Worm (Caenorhabditis elegans) whole organism, L4 larva: ENCODE data around the gene Y39A1A.18.

Experiments used
- D1046.2 ChIP-seq: fragments of 200-800 bp; sonication (Bioruptor generic); IDR thresholded peaks from 2 replicates; pipeline ENCODE4 v1.3.6; 2022; ENCODE audit warnings: missing genetic modification characterization, missing compliant biosample characterization
- F10B5.3 ChIP-seq: sonication (generic microtip); optimal IDR thresholded peaks from 2 replicates; lab custom pipeline; 2016; ENCODE audit warnings: mild to moderate bottlenecking, missing genetic modification characterization, missing compliant biosample characterization
- F26F4.8 ChIP-seq: fragments of 200-800 bp; sonication (Bioruptor generic); conservative IDR thresholded peaks from 2 replicates; pipeline ENCODE4 v1.3.6; 2022; ENCODE audit warnings: missing genetic modification characterization, missing compliant biosample characterization
- F49E8.2 ChIP-seq: sonication (generic microtip); optimal IDR thresholded peaks from 2 replicates; lab custom pipeline; 2016; ENCODE audit warnings: missing compliant biosample characterization, mild to moderate bottlenecking, missing genetic modification characterization, borderline replicate concordance
- R02D3.7 ChIP-seq: fragments of 150-350 bp; sonication (generic microtip); optimal IDR thresholded peaks from 3 replicates; lab custom pipeline; 2014; ENCODE audit warnings: missing biosample characterization, missing genetic modification characterization
- T26A8.4 ChIP-seq: fragments of 200-800 bp; sonication (Bioruptor generic); IDR thresholded peaks from 2 replicates; pipeline ENCODE4 v1.3.6; 2022; ENCODE audit warnings: missing genetic modification characterization, missing compliant biosample characterization
- aha-1 ChIP-seq: fragments of 150-350 bp; peaks from one replicate; lab custom pipeline; 2014; ENCODE audit warnings: missing biosample characterization, missing genetic modification characterization
- ceh-44 ChIP-seq: fragments of 200-800 bp; sonication (Bioruptor generic); IDR thresholded peaks from 2 replicates; pipeline ENCODE4 v1.3.6; 2022; ENCODE audit warnings: missing genetic modification reagents, missing genetic modification characterization, missing compliant biosample characterization
- daf-12 ChIP-seq: fragments of 150-350 bp; optimal IDR thresholded peaks from 2 replicates; lab custom pipeline; 2014; ENCODE audit warnings: missing biosample characterization, missing genetic modification reagents, missing genetic modification characterization
- daf-19 ChIP-seq: fragments of 200-800 bp; sonication (Bioruptor generic); conservative IDR thresholded peaks from 2 replicates; pipeline ENCODE4 v1.3.6; 2022; ENCODE audit warnings: missing genetic modification characterization, missing compliant biosample characterization
- dmd-6 ChIP-seq: fragments of 200-800 bp; sonication (Bioruptor generic); IDR thresholded peaks from 2 replicates; pipeline ENCODE4 v1.3.6; 2022; ENCODE audit warnings: missing genetic modification reagents, missing genetic modification characterization, missing compliant biosample characterization
- dmd-9 ChIP-seq: fragments of 200-800 bp; sonication (Bioruptor generic); IDR thresholded peaks from 2 replicates; pipeline ENCODE4 v1.3.6; 2022; ENCODE audit warnings: missing genetic modification reagents, missing genetic modification characterization, missing compliant biosample characterization
- duxl-1 ChIP-seq: sonication (generic microtip); optimal IDR thresholded peaks from 2 replicates; lab custom pipeline; 2016; ENCODE audit warnings: mild to moderate bottlenecking, missing genetic modification characterization, moderate library complexity, missing compliant biosample characterization; ENCODE audit not compliant: poor library complexity
- dve-1 ChIP-seq: sonication (generic microtip); optimal IDR thresholded peaks from 2 replicates; lab custom pipeline; 2017; ENCODE audit warnings: antibody characterized with exemption, mild to moderate bottlenecking, missing genetic modification characterization, missing compliant biosample characterization; ENCODE audit not compliant: insufficient read depth
- egl-27 ChIP-seq: sonication (generic microtip); optimal IDR thresholded peaks from 3 replicates; lab custom pipeline; 2017; ENCODE audit warnings: missing biosample characterization, missing genetic modification reagents, missing genetic modification characterization
- fkh-10 ChIP-seq: fragments of 150-350 bp; optimal IDR thresholded peaks from 2 replicates; lab custom pipeline; 2014; ENCODE audit warnings: missing biosample characterization, missing genetic modification reagents, missing genetic modification characterization
- gei-8 ChIP-seq: fragments of 200-800 bp; sonication (Bioruptor generic); optimal IDR thresholded peaks from 2 replicates; lab custom pipeline; 2018; ENCODE audit warnings: mild to moderate bottlenecking, missing genetic modification characterization, missing compliant biosample characterization
- hlh-11 ChIP-seq: fragments of 200-800 bp; sonication (Bioruptor generic); optimal IDR thresholded peaks from 2 replicates; lab custom pipeline; 2018; ENCODE audit warnings: mild to moderate bottlenecking, missing genetic modification characterization, missing compliant biosample characterization
- lin-15B ChIP-seq: fragments of 150-350 bp; sonication (generic microtip); optimal IDR thresholded peaks from 3 replicates; lab custom pipeline; 2014; ENCODE audit warnings: missing biosample characterization, missing genetic modification characterization
- lin-38 ChIP-seq: fragments of 200-800 bp; sonication (Bioruptor generic); IDR thresholded peaks from 2 replicates; pipeline ENCODE4 v1.3.6; 2022; ENCODE audit warnings: missing genetic modification reagents, missing genetic modification characterization, missing compliant biosample characterization
- lsy-2 ChIP-seq, 2 experiments: fragments of 150-350 bp in 1 of 2; sonication (generic microtip) in 1 of 2; optimal IDR thresholded peaks; 2 replicates each; lab custom pipeline; 2014 to 2017; ENCODE audit warnings: missing biosample characterization in 2 of 2, missing genetic modification characterization in 2 of 2
- mes-2 ChIP-seq: sonication (generic microtip); optimal IDR thresholded peaks from 2 replicates; lab custom pipeline; 2016; ENCODE audit warnings: missing genotype, mild to moderate bottlenecking, missing genetic modification characterization, missing compliant biosample characterization; ENCODE audit not compliant: poor library complexity, severe bottlenecking
- nhr-11 ChIP-seq: fragments of 150-350 bp; optimal IDR thresholded peaks from 2 replicates; lab custom pipeline; 2014; ENCODE audit warnings: missing biosample characterization, missing genetic modification characterization
- nhr-237 ChIP-seq: sonication (generic microtip); optimal IDR thresholded peaks from 2 replicates; lab custom pipeline; 2017; ENCODE audit warnings: missing biosample characterization, missing genetic modification characterization
- nhr-41 ChIP-seq: fragments of 200-800 bp; sonication (Bioruptor generic); IDR thresholded peaks from 2 replicates; pipeline ENCODE4 v1.3.6; 2022; ENCODE audit warnings: missing genetic modification reagents, missing genetic modification characterization, missing compliant biosample characterization
- nhr-48 ChIP-seq: sonication (generic microtip); optimal IDR thresholded peaks from 2 replicates; lab custom pipeline; 2016; ENCODE audit warnings: mild to moderate bottlenecking, missing genetic modification characterization, missing compliant biosample characterization
- skn-1 ChIP-seq: fragments of 150-350 bp; optimal IDR thresholded peaks from 2 replicates; lab custom pipeline; 2014; ENCODE audit warnings: missing biosample characterization, missing genetic modification characterization
- snpc-4 ChIP-seq: fragments of 150-350 bp; optimal IDR thresholded peaks from 2 replicates; lab custom pipeline; 2014; ENCODE audit warnings: missing biosample characterization, missing genetic modification characterization
- unc-39 ChIP-seq: sonication (generic microtip); optimal IDR thresholded peaks from 2 replicates; lab custom pipeline; 2017; ENCODE audit warnings: missing biosample characterization, missing genetic modification characterization
- unc-62 ChIP-seq, 3 experiments: fragments of 150-350 bp in 1 of 3; sonication (generic microtip); optimal IDR thresholded peaks in 2 of 3; peaks in 1 of 3; 1 replicate in 1 of 3; 2 replicates in 2 of 3; lab custom pipeline; 2014 to 2017; ENCODE audit warnings: missing biosample characterization in 3 of 3, missing genetic modification characterization in 3 of 3, missing genetic modification reagents in 3 of 3, missing genotype in 1 of 3
- zfp-2 ChIP-seq: sonication (generic microtip); optimal IDR thresholded peaks from 2 replicates; lab custom pipeline; 2016; ENCODE audit warnings: mild to moderate bottlenecking, missing genetic modification characterization, missing compliant biosample characterization
- ztf-7 ChIP-seq: fragments of 150-350 bp; optimal IDR thresholded peaks from 2 replicates; lab custom pipeline; 2014; ENCODE audit warnings: missing biosample characterization, missing genetic modification characterization

Gene Y39A1A.18

DNA sequence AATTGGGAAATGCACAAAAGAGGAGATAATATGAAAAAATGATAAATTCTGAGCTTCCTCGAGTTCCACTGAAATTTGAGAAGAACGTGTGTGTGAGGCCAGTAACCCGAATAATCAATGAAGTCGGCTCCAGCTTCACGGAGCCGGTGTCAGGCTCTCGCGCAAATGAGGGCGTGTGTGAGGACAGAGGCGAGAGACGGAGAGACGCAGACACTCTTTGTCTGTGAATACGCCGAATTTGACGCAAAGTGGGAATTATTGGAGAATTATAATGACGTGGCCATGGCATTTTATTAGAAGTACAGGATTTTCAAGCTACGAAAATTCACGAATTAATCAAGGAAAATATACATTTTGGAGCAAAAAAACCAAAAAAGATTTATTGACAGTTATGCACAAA is 45.6 kb upstream of the Y39A1A.18 start (continued):
- no peak for TF ChIP-seq R02D3.7 (tag; lab: Kevin White, UChicago)
- TF ChIP-seq F26F4.8 (GFP tag; lab: Robert Waterston, UW), result no peak
- peak; percentile 26; the same call in 1 of the 2 replicates for TF ChIP-seq T26A8.4 (GFP tag; lab: Robert Waterston, UW)
- no peak for TF ChIP-seq F10B5.3 (tag; lab: Kevin White, UChicago)
- no peak for TF ChIP-seq nhr-237
- no peak for TF ChIP-seq fkh-10 (GFP tag; lab: Kevin White, UChicago)
- peak; percentile 50 for TF ChIP-seq nhr-11 (tag; lab: Kevin White, UChicago)
- TF ChIP-seq skn-1 (tag; lab: Kevin White, UChicago), result no peak
- TF ChIP-seq daf-12, result no peak
- TF ChIP-seq ceh-44 (GFP tag; lab: Robert Waterston, UW), result no peak
- TF ChIP-seq mes-2 (tag; lab: Kevin White, UChicago), result peak; percentile 66
- TF ChIP-seq gei-8 (GFP tag; lab: Kevin White, UChicago), result no peak

DNA sequence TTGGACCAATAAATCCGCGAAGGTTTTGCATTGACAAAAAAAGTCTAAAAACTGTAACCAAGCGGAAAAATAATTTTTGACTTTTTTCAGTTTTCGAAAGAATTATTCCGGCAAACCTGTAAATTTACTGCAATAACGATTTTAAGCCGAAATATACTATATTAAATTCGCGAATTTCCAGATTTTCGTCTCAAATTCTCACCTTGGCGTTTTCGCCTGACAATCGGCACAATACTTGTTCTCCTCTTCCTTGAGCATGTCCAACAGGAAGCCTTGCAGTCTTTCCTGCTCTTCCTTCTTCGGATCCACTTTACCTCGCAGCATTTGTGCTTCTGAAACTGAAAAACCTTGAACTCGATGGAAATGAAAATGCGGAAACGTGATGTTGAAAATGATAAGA is 45.2 kb upstream of the Y39A1A.18 start, which contains the start of gene smap-1:
Gene smap-1 (minus strand): TSS at position 338 of the 400 bp plus-strand sequence.
- no peak for TF ChIP-seq snpc-4 (tag; lab: Kevin White, UChicago)
- TF ChIP-seq unc-62 (GFP tag; optimal IDR thresholded peaks at IDR 0.05 in 1 of 2; lab: Kevin White, UChicago), result peak in 1 of 2 experiments; percentile 56
- TF ChIP-seq unc-62 (tag; optimal IDR thresholded peaks at IDR 0.05; lab: Kevin White, UChicago), result no peak
- no peak for TF ChIP-seq dmd-6 (GFP tag; lab: Robert Waterston, UW)
- TF ChIP-seq dmd-9 (GFP tag; lab: Robert Waterston, UW), result no peak
- no peak for TF ChIP-seq unc-39 (tag; lab: Kevin White, UChicago)

DNA sequence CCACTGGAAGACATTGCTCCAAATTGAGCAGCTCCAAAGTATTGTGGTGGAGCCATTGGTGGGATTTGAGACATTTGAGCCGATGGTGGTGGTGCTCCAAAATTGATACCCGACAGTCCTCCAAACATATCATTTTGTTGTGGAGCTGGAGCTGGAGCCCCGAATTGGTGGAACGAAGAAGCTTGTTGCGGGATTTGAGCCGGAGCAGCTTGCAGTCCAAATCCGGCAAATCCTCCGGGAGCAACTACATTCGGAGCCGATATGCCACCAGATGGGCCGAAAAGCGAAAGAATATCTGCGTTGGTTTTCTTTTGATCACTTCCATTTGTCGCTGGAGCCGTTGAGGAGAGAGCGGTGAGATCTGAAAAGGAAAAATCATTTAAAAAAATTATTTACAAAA is 43.8 kb upstream of the Y39A1A.18 start:
- TF ChIP-seq zfp-2 (tag; lab: Kevin White, UChicago) (no peak), aha-1 (peak; percentile 88), lsy-2 (tag; optimal IDR thresholded peaks at IDR 0.05; lab: Kevin White, UChicago) (no peak)

DNA sequence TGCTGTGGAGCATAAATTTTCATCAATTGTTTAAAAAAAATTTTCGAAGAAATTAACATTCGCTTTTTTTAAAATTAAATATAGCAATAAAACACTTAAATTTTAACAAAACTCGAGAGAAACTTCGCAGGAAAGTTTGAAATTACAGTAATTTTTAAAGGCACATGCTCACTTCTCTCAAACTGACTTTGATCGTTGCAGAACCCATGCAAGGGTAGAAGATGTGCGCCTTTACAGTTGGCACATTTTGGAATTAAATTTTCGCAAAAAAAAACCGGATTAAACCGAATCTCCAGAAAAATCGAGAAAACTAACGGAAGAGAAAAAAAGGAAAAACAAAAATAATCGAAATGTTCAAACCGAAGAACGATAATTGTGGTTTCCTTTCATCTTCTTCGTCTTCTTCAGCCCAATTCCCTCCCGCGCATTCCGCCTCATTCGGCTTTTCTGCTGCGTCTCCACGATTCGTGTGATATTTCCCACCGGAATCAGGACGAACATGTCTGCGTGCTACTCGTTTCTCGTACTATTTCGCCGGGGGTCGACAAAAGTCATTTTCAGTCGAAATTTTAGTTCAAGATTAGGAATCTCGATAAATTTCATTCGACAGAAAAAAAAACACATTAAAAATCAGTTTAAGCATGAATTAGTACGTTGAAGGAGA is 42.2 kb upstream of the Y39A1A.18 start:
- peak; percentile 33; the same call in 1 of the 2 replicates for TF ChIP-seq lin-38 (GFP tag; lab: Robert Waterston, UW)
- no peak for TF ChIP-seq daf-19 (GFP tag; lab: Robert Waterston, UW)
- TF ChIP-seq ztf-7 (tag; lab: Kevin White, UChicago), result no peak
- no peak for TF ChIP-seq nhr-48 (tag; lab: Kevin White, UChicago)
- TF ChIP-seq mes-2 (tag; lab: Kevin White, UChicago), result peak; percentile 36
- 0 out of 2 replicates have a peak, but pooled peaks have one; percentile 10 for TF ChIP-seq D1046.2 (GFP tag; lab: Robert Waterston, UW)
- no peak for TF ChIP-seq duxl-1 (tag; lab: Kevin White, UChicago)
- no peak for TF ChIP-seq lin-15B (tag; lab: Kevin White, UChicago)
- no peak for TF ChIP-seq F49E8.2 (tag; lab: Kevin White, UChicago)
- peak in 1 of 2 experiments; percentile 8 for TF ChIP-seq lsy-2 (tag; optimal IDR thresholded peaks at IDR 0.05; lab: Kevin White, UChicago)
- TF ChIP-seq dve-1 (tag; lab: Kevin White, UChicago), result peak; percentile 27
- no peak for TF ChIP-seq snpc-4 (tag; lab: Kevin White, UChicago)
- TF ChIP-seq egl-27 (tag; lab: Kevin White, UChicago), result no peak
- TF ChIP-seq nhr-41, result no peak
- TF ChIP-seq unc-62 (GFP tag; optimal IDR thresholded peaks at IDR 0.05 in 1 of 2; lab: Kevin White, UChicago), result peak in 1 of 2 experiments; percentile 38
- no peak for TF ChIP-seq unc-62 (tag; optimal IDR thresholded peaks at IDR 0.05; lab: Kevin White, UChicago)
- peak; percentile 19 for TF ChIP-seq hlh-11 (tag; lab: Kevin White, UChicago)
